Worm (Caenorhabditis elegans): Measurements from ENCODE around the gene ift-81.

- TF ChIP-seq him-1 (tag; optimal IDR thresholded peaks at IDR 0.05), result no peak
- no peak for TF ChIP-seq dao-5 (tag; optimal IDR thresholded peaks at IDR 0.05)
These were observed 43.6 kb downstream of the ift-81 start, which contains the start of gene C26B9.7 for ce11 chrX:5342007-5342406.
